Worm (Caenorhabditis elegans) whole organism, late embryonic: ENCODE data around the gene ZK938.1.

Experiments used
- C08G9.2 ChIP-seq: sonication (generic microtip); optimal IDR thresholded peaks from 2 replicates; lab custom pipeline; 2016; ENCODE audit warnings: mild to moderate bottlenecking, missing genetic modification characterization, moderate library complexity, missing compliant biosample characterization
- C38D4.7 ChIP-seq: fragments of 200-800 bp; sonication (Bioruptor generic); optimal IDR thresholded peaks from 2 replicates; lab custom pipeline; 2018; ENCODE audit warnings: mild to moderate bottlenecking, missing genetic modification characterization, moderate library complexity, missing compliant biosample characterization
- F13H6.1 ChIP-seq: sonication (generic microtip); optimal IDR thresholded peaks from 2 replicates; lab custom pipeline; 2016; ENCODE audit warnings: missing genetic modification characterization, missing compliant biosample characterization
- K02D7.2 ChIP-seq: sonication (generic microtip); optimal IDR thresholded peaks from 2 replicates; lab custom pipeline; 2017; ENCODE audit warnings: mild to moderate bottlenecking, missing genetic modification characterization, missing compliant biosample characterization
- T23F11.4 ChIP-seq: fragments of 200-800 bp; sonication (Bioruptor generic); optimal IDR thresholded peaks from 2 replicates; lab custom pipeline; 2018; ENCODE audit warnings: mild to moderate bottlenecking, missing genetic modification characterization, missing compliant biosample characterization
- ama-1 ChIP-seq: fragments of 150-350 bp; optimal IDR thresholded peaks from 2 replicates; lab custom pipeline; 2014
- ceh-14 ChIP-seq: sonication (generic microtip); optimal IDR thresholded peaks from 2 replicates; lab custom pipeline; 2016; ENCODE audit warnings: missing genotype, missing genetic modification characterization, missing compliant biosample characterization
- ceh-2 ChIP-seq: sonication (generic microtip); optimal IDR thresholded peaks from 2 replicates; lab custom pipeline; 2016; ENCODE audit warnings: missing genotype, missing genetic modification characterization, missing compliant biosample characterization
- ceh-22 ChIP-seq: sonication (generic microtip); optimal IDR thresholded peaks from 2 replicates; lab custom pipeline; 2017; ENCODE audit warnings: missing biosample characterization, missing genetic modification characterization
- ceh-24 ChIP-seq: sonication (generic microtip); optimal IDR thresholded peaks from 2 replicates; lab custom pipeline; 2016; ENCODE audit warnings: mild to moderate bottlenecking, missing genetic modification characterization, missing compliant biosample characterization
- ceh-34 ChIP-seq: sonication (generic microtip); optimal IDR thresholded peaks from 2 replicates; lab custom pipeline; 2016; ENCODE audit warnings: mild to moderate bottlenecking, missing genetic modification characterization, missing compliant biosample characterization
- ceh-48 ChIP-seq: sonication (generic microtip); optimal IDR thresholded peaks from 2 replicates; lab custom pipeline; 2016; ENCODE audit warnings: missing genetic modification characterization, inconsistent platforms, missing compliant biosample characterization
- ceh-6 ChIP-seq: fragments of 200-800 bp; sonication (Bioruptor generic); optimal IDR thresholded peaks from 2 replicates; lab custom pipeline; 2018; ENCODE audit warnings: mild to moderate bottlenecking, missing genetic modification characterization, missing compliant biosample characterization
- dmd-4 ChIP-seq: sonication (generic microtip); optimal IDR thresholded peaks from 2 replicates; lab custom pipeline; 2016; ENCODE audit warnings: borderline replicate concordance, missing genetic modification characterization, missing compliant biosample characterization
- elt-4 ChIP-seq: sonication (generic microtip); optimal IDR thresholded peaks from 2 replicates; lab custom pipeline; 2016; ENCODE audit warnings: missing genetic modification characterization, missing compliant biosample characterization
- ets-4 ChIP-seq: sonication (generic microtip); optimal IDR thresholded peaks from 2 replicates; lab custom pipeline; 2016; ENCODE audit warnings: missing genetic modification characterization, missing compliant biosample characterization
- fax-1 ChIP-seq: sonication (generic microtip); optimal IDR thresholded peaks from 2 replicates; lab custom pipeline; 2016; ENCODE audit warnings: missing genotype, missing genetic modification characterization, missing compliant biosample characterization
- fkh-10 ChIP-seq: fragments of 150-350 bp; optimal IDR thresholded peaks from 2 replicates; lab custom pipeline; 2014; ENCODE audit warnings: missing biosample characterization, missing genetic modification reagents, missing genetic modification characterization
- gmeb-2 ChIP-seq: sonication (generic microtip); optimal IDR thresholded peaks from 2 replicates; lab custom pipeline; 2016; ENCODE audit warnings: missing genetic modification characterization, inconsistent platforms, missing compliant biosample characterization
- hlh-13 ChIP-seq: fragments of 200-800 bp; sonication (Bioruptor generic); optimal IDR thresholded peaks from 2 replicates; lab custom pipeline; 2018; ENCODE audit warnings: mild to moderate bottlenecking, missing genetic modification characterization, missing compliant biosample characterization
- hlh-30 ChIP-seq: sonication (generic microtip); optimal IDR thresholded peaks from 2 replicates; lab custom pipeline; 2017; ENCODE audit warnings: antibody characterized with exemption, missing genetic modification characterization, missing compliant biosample characterization; ENCODE audit not compliant: insufficient read depth
- hlh-6 ChIP-seq: sonication (generic microtip); optimal IDR thresholded peaks from 2 replicates; lab custom pipeline; 2016; ENCODE audit warnings: missing genotype, missing genetic modification characterization, missing compliant biosample characterization
- lin-11 ChIP-seq: fragments of 200-800 bp; sonication (Bioruptor generic); optimal IDR thresholded peaks from 2 replicates; lab custom pipeline; 2018; ENCODE audit warnings: mild to moderate bottlenecking, missing genetic modification characterization, missing compliant biosample characterization
- madf-2 ChIP-seq: sonication (generic microtip); optimal IDR thresholded peaks from 2 replicates; lab custom pipeline; 2017; ENCODE audit warnings: missing genetic modification characterization, missing compliant biosample characterization
- mec-3 ChIP-seq: sonication (generic microtip); optimal IDR thresholded peaks from 2 replicates; lab custom pipeline; 2016; ENCODE audit warnings: borderline replicate concordance, missing genetic modification characterization, missing compliant biosample characterization
- nfya-1 ChIP-seq: sonication (generic microtip); optimal IDR thresholded peaks from 2 replicates; lab custom pipeline; 2017; ENCODE audit warnings: missing genetic modification characterization, mild to moderate bottlenecking, missing compliant biosample characterization, antibody characterized with exemption, moderate library complexity
- nhr-11 ChIP-seq: fragments of 150-350 bp; optimal IDR thresholded peaks from 2 replicates; lab custom pipeline; 2014; ENCODE audit warnings: missing biosample characterization, missing genetic modification characterization
- nhr-232 ChIP-seq: sonication (generic microtip); optimal IDR thresholded peaks from 2 replicates; lab custom pipeline; 2016; ENCODE audit warnings: missing genetic modification characterization, missing compliant biosample characterization
- npax-4 ChIP-seq: sonication (generic microtip); optimal IDR thresholded peaks from 2 replicates; lab custom pipeline; 2016; ENCODE audit warnings: missing genetic modification characterization, missing compliant biosample characterization
- odd-2 ChIP-seq: sonication (generic microtip); optimal IDR thresholded peaks from 2 replicates; lab custom pipeline; 2017; ENCODE audit warnings: antibody characterized with exemption, mild to moderate bottlenecking, missing genetic modification characterization, missing compliant biosample characterization
- pag-3 ChIP-seq: sonication (generic microtip); optimal IDR thresholded peaks from 2 replicates; lab custom pipeline; 2016; ENCODE audit warnings: missing compliant biosample characterization, missing genetic modification characterization, borderline replicate concordance
- pat-9 ChIP-seq: fragments of 200-800 bp; sonication (Bioruptor generic); optimal IDR thresholded peaks from 2 replicates; lab custom pipeline; 2018; ENCODE audit warnings: mild to moderate bottlenecking, missing genetic modification characterization, moderate library complexity, missing compliant biosample characterization
- pax-1 ChIP-seq: fragments of 150-350 bp; optimal IDR thresholded peaks from 2 replicates; lab custom pipeline; 2014; ENCODE audit warnings: missing biosample characterization, missing genetic modification characterization
- pha-2 ChIP-seq: sonication (generic microtip); optimal IDR thresholded peaks from 2 replicates; lab custom pipeline; 2017; ENCODE audit warnings: mild to moderate bottlenecking, missing genetic modification characterization, missing compliant biosample characterization
- pros-1 ChIP-seq: fragments of 150-350 bp; optimal IDR thresholded peaks from 2 replicates; lab custom pipeline; 2014; ENCODE audit warnings: missing biosample characterization, missing genetic modification reagents, missing genetic modification characterization
- rnt-1 ChIP-seq: sonication (generic microtip); optimal IDR thresholded peaks from 2 replicates; lab custom pipeline; 2016; ENCODE audit warnings: missing genetic modification characterization, missing compliant biosample characterization
- sox-4 ChIP-seq: sonication (generic microtip); optimal IDR thresholded peaks from 2 replicates; lab custom pipeline; 2017; ENCODE audit warnings: mild to moderate bottlenecking, missing genetic modification characterization, inconsistent platforms, missing compliant biosample characterization
- syd-9 ChIP-seq: sonication (generic microtip); optimal IDR thresholded peaks from 2 replicates; lab custom pipeline; 2016; ENCODE audit warnings: mild to moderate bottlenecking, missing genetic modification characterization, moderate library complexity, missing compliant biosample characterization
- tbx-2 ChIP-seq: sonication (generic microtip); optimal IDR thresholded peaks from 2 replicates; lab custom pipeline; 2016; ENCODE audit warnings: missing genetic modification characterization, missing compliant biosample characterization
- tbx-7 ChIP-seq: sonication (generic microtip); optimal IDR thresholded peaks from 2 replicates; lab custom pipeline; 2016; ENCODE audit warnings: missing genotype, missing genetic modification characterization, missing compliant biosample characterization
- unc-3 ChIP-seq, 2 experiments: fragments of 200-800 bp in 1 of 2; sonication (Bioruptor generic) in 1 of 2; sonication (generic microtip) in 1 of 2; conservative IDR thresholded peaks in 1 of 2; optimal IDR thresholded peaks in 1 of 2; 2 replicates each; pipeline versions ENCODE4 v1.3.6 to Lab custom; 2016 to 2022; ENCODE audit warnings: missing compliant biosample characterization in 2 of 2, missing genetic modification characterization in 2 of 2, missing genetic modification reagents in 1 of 2
- unc-55 ChIP-seq: sonication (generic microtip); optimal IDR thresholded peaks from 2 replicates; lab custom pipeline; 2017; ENCODE audit warnings: missing biosample characterization, missing genetic modification reagents, missing genetic modification characterization
- unc-86 ChIP-seq: sonication (generic microtip); optimal IDR thresholded peaks from 2 replicates; lab custom pipeline; 2016; ENCODE audit warnings: missing genetic modification characterization, missing compliant biosample characterization

Gene ZK938.1

ce11 chrII:9845239-9845638, 16.0 kb downstream of the ZK938.1 start, which contains the start of gene chil-9:
Gene chil-9, minus strand, starts transcription at chrII:9845339.
- TF ChIP-seq ceh-14 (no peak), odd-2 (no peak), tbx-7 (tag; lab: Kevin White, UChicago) (no peak), pat-9 (no peak), nhr-232 (no peak), ama-1 (lab: Kevin White, UChicago) (no peak), hlh-13 (no peak), hlh-30 (tag; lab: Kevin White, UChicago) (no peak), ets-4 (tag; lab: Kevin White, UChicago) (no peak), syd-9 (no peak), sox-4 (tag; lab: Kevin White, UChicago) (no peak), pros-1 (tag; lab: Kevin White, UChicago) (no peak), mec-3 (tag; lab: Kevin White, UChicago) (no peak), fkh-10 (no peak), rnt-1 (no peak), C08G9.2 (tag; lab: Kevin White, UChicago) (no peak), ceh-6 (GFP tag; lab: Kevin White, UChicago) (no peak), pax-1 (tag; lab: Kevin White, UChicago) (no peak), npax-4 (tag; lab: Kevin White, UChicago) (no peak), unc-55 (GFP tag; lab: Kevin White, UChicago) (no peak)

ce11 chrII:9849497-9849896, 20.3 kb downstream of the ZK938.1 start, which contains the start of gene old-2:
Gene old-2, minus strand, starts transcription at chrII:9849597.
- no peak for TF ChIP-seq tbx-2 (tag; lab: Kevin White, UChicago)
- TF ChIP-seq T23F11.4 (GFP tag; lab: Kevin White, UChicago) = no peak
- no peak for TF ChIP-seq F13H6.1 (tag; lab: Kevin White, UChicago)
- TF ChIP-seq ets-4 (tag; lab: Kevin White, UChicago) = no peak
- TF ChIP-seq madf-2 (tag; lab: Kevin White, UChicago) = no peak
- TF ChIP-seq ceh-34 = no peak
- no peak for TF ChIP-seq pax-1 (tag; lab: Kevin White, UChicago)
- no peak for TF ChIP-seq pha-2
- TF ChIP-seq dmd-4 (tag; lab: Kevin White, UChicago) = no peak
- no peak for TF ChIP-seq ceh-2 (tag; lab: Kevin White, UChicago)
- no peak for TF ChIP-seq ceh-24 (tag; lab: Kevin White, UChicago)
- TF ChIP-seq K02D7.2 (tag; lab: Kevin White, UChicago) = no peak
- no peak for TF ChIP-seq unc-55 (GFP tag; lab: Kevin White, UChicago)
- no peak for TF ChIP-seq ceh-48 (tag; lab: Kevin White, UChicago)
- TF ChIP-seq hlh-30 (tag; lab: Kevin White, UChicago) = no peak
- no peak for TF ChIP-seq pag-3
- no peak for TF ChIP-seq mec-3 (tag; lab: Kevin White, UChicago)
- TF ChIP-seq fax-1 (tag; lab: Kevin White, UChicago) = no peak
- TF ChIP-seq hlh-6 = no peak
- no peak for TF ChIP-seq C38D4.7 (GFP tag; lab: Kevin White, UChicago)
- TF ChIP-seq, all 69 proteins: peak for 0

- no peak for TF ChIP-seq nhr-11 (tag; lab: Kevin White, UChicago)
- TF ChIP-seq F13H6.1 (tag; lab: Kevin White, UChicago) = no peak
- TF ChIP-seq C38D4.7 (GFP tag; lab: Kevin White, UChicago) = no peak
- TF ChIP-seq rnt-1 = no peak
- no peak for TF ChIP-seq pros-1 (tag; lab: Kevin White, UChicago)
- TF ChIP-seq sox-4 (tag; lab: Kevin White, UChicago) = no peak
- TF ChIP-seq elt-4 (tag; lab: Kevin White, UChicago) = no peak
- TF ChIP-seq hlh-30 (tag; lab: Kevin White, UChicago) = no peak
- TF ChIP-seq lin-11 (tag; lab: Kevin White, UChicago) = no peak
- no peak for TF ChIP-seq odd-2
- no peak for TF ChIP-seq nfya-1 (tag; lab: Kevin White, UChicago)
- TF ChIP-seq gmeb-2 (tag; lab: Kevin White, UChicago) = no peak
- TF ChIP-seq pag-3 = no peak
- TF ChIP-seq pha-2 = no peak
- TF ChIP-seq unc-3 (GFP tag; conservative IDR thresholded peaks at IDR 0.05; lab: Robert Waterston, UW) = no peak
- no peak for TF ChIP-seq unc-3 (tag; optimal IDR thresholded peaks at IDR 0.05; lab: Kevin White, UChicago)
- TF ChIP-seq ceh-22 (tag; lab: Kevin White, UChicago) = no peak
- no peak for TF ChIP-seq unc-86 (tag; lab: Kevin White, UChicago)
- TF ChIP-seq fkh-10 = no peak
- no peak for TF ChIP-seq unc-55 (GFP tag; lab: Kevin White, UChicago)
- TF ChIP-seq hlh-6 = no peak
Measured at ce11 chrII:9850945-9851344, 21.7 kb downstream of the ZK938.1 start, which contains the start of gene ZK938.10. Gene ZK938.10, minus strand, starts transcription at chrII:9851045.
